Worm (Caenorhabditis elegans): ENCODE data around the gene Y97E10AR.6.

The Y97E10AR.6 gene

ce11 chrV:8050811-8051210 lies 37.1 kb upstream of the Y97E10AR.6 start, which contains the start of gene col-43:
Gene col-43 (minus strand): TSS chrV:8050911.
- TF ChIP-seq elt-3 (tag; optimal IDR thresholded peaks at IDR 0.05), result no peak
- TF ChIP-seq hlh-1 (tag; optimal IDR thresholded peaks at IDR 0.05), result no peak
- no peak for TF ChIP-seq elt-1 (tag; optimal IDR thresholded peaks at IDR 0.05; ENCODE audit: borderline replicate concordance, insufficient read depth)
- no peak for TF ChIP-seq zip-8 (tag; optimal IDR thresholded peaks at IDR 0.05)
- TF ChIP-seq lin-32 (GFP tag; optimal IDR thresholded peaks at IDR 0.05), result no peak
- TF ChIP-seq pha-4 (tag; optimal IDR thresholded peaks at IDR 0.05), result no peak
- TF ChIP-seq cnd-1 (tag; optimal IDR thresholded peaks at IDR 0.05), result no peak
- no peak for TF ChIP-seq bed-3 (GFP tag; optimal IDR thresholded peaks at IDR 0.05)
- TF ChIP-seq ztf-11 (tag; optimal IDR thresholded peaks at IDR 0.05), result no peak
- no peak for TF ChIP-seq mep-1 (tag; optimal IDR thresholded peaks at IDR 0.05)
- no peak for TF ChIP-seq mab-5 (tag; optimal IDR thresholded peaks at IDR 0.05)
- TF ChIP-seq ceh-39 (tag; optimal IDR thresholded peaks at IDR 0.05), result no peak

DNA sequence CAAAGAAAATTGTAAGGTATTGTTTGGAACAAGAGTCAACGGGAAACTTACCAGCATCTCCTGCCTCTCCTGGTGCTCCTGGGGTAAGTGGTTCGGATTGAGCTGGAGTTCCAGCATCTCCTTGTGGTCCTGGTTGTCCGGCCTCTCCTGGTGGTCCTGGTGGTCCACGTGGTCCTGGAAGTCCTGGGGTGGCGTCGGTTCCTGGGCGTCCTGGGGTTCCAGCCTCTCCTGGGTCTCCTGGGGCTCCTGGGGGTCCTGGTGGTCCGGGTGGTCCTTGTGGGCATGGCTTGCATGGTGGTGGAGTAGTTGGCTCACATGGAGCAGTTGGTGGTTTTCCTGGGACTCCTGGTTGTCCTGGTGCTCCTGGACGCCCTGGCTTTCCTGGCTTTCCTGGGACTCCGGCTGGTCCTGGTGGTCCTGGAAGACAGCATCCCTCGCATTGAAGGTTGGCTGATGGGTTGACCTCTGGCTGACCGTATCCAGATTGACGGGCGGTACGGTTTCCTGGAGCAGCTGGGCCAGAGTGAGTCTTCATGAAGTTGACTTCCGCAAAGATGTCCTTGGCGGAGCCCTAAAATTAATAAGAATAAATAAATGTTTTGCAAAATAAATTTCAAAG lies 36.4 kb upstream of the Y97E10AR.6 start:
- TF ChIP-seq ztf-11 (tag; optimal IDR thresholded peaks at IDR 0.05), result no peak
- TF ChIP-seq lsy-2 (tag; optimal IDR thresholded peaks at IDR 0.05), result no peak

ce11 chrV:8046706-8047105 lies 33.0 kb upstream of the Y97E10AR.6 start, which contains the start of gene ZC513.3:
Gene ZC513.3 (plus strand): TSS chrV:8047006.
- TF ChIP-seq ceh-83 (GFP tag; optimal IDR thresholded peaks at IDR 0.05) (no peak), nhr-12 (tag; optimal IDR thresholded peaks at IDR 0.05) (no peak), mab-5 (tag; optimal IDR thresholded peaks at IDR 0.05) (no peak), nhr-28 (tag; optimal IDR thresholded peaks at IDR 0.05) (no peak), flh-1 (GFP tag; optimal IDR thresholded peaks at IDR 0.05) (no peak), sem-2 (GFP tag; optimal IDR thresholded peaks at IDR 0.05) (no peak), bed-3 (GFP tag; optimal IDR thresholded peaks at IDR 0.05) (no peak), sptf-1 (tag; optimal IDR thresholded peaks at IDR 0.05) (no peak), M03D4.4 (tag; optimal IDR thresholded peaks at IDR 0.05) (no peak), tbx-8 (GFP tag; optimal IDR thresholded peaks at IDR 0.05) (no peak), ces-1 (GFP tag; optimal IDR thresholded peaks at IDR 0.05) (no peak), ceh-39 (tag; optimal IDR thresholded peaks at IDR 0.05) (no peak)

- no peak for TF ChIP-seq nhr-76 (tag; optimal IDR thresholded peaks at IDR 0.05)
- no peak for TF ChIP-seq cnd-1 (tag; optimal IDR thresholded peaks at IDR 0.05)
- no peak for TF ChIP-seq lin-32 (GFP tag; optimal IDR thresholded peaks at IDR 0.05)
- TF ChIP-seq ham-2 (GFP tag; optimal IDR thresholded peaks at IDR 0.05), result peak; percentile 51
- TF ChIP-seq lin-13 (tag; optimal IDR thresholded peaks at IDR 0.05), result no peak
- peak; percentile 54 for TF ChIP-seq elt-1 (tag; optimal IDR thresholded peaks at IDR 0.05; ENCODE audit: borderline replicate concordance, insufficient read depth)
- no peak for TF ChIP-seq drap-1 (GFP tag; optimal IDR thresholded peaks at IDR 0.05)
- peak; percentile 49 for TF ChIP-seq nhr-2 (tag; optimal IDR thresholded peaks at IDR 0.05)
- no peak for TF ChIP-seq hlh-1 (tag; optimal IDR thresholded peaks at IDR 0.05)
- TF ChIP-seq sem-2 (GFP tag; optimal IDR thresholded peaks at IDR 0.05), result no peak
- TF ChIP-seq unc-62 (GFP tag; optimal IDR thresholded peaks at IDR 0.05), result peak; percentile 49
- no peak for TF ChIP-seq ztf-11 (tag; optimal IDR thresholded peaks at IDR 0.05)
- TF ChIP-seq zip-8 (tag; optimal IDR thresholded peaks at IDR 0.05), result no peak
These were observed 31.2 kb upstream of the Y97E10AR.6 start for ce11 chrV:8044957-8045356.

DNA sequence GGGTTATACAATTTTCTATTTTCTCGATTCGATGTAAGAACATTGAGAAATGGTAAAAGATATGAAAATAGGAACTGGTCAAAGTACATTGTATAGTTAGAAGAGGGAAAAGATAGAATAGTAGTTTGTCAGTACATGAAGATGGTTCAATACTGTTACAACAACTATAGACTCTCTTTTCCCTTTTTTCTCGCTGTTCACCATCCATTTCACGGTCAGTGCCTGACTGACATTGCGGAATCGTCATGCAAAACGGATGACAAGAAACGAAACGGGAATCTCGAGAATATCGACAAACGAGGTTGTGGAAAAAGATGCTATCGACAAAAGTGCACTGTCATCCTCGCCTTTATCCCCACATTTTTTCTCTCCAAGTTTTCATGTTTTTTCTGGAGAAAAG lies 29.9 kb upstream of the Y97E10AR.6 start:
- TF ChIP-seq lin-13 (tag; optimal IDR thresholded peaks at IDR 0.05), result no peak
- peak; percentile 38 for TF ChIP-seq elt-1 (tag; optimal IDR thresholded peaks at IDR 0.05; ENCODE audit: borderline replicate concordance, insufficient read depth)

- TF ChIP-seq pha-4 (tag; optimal IDR thresholded peaks at IDR 0.05), result no peak
- TF ChIP-seq unc-120 (tag; optimal IDR thresholded peaks at IDR 0.05; ENCODE audit: poor library complexity, severe bottlenecking), result no peak
- TF ChIP-seq drap-1 (GFP tag; optimal IDR thresholded peaks at IDR 0.05), result no peak
- no peak for TF ChIP-seq unc-39 (tag; optimal IDR thresholded peaks at IDR 0.05)
- TF ChIP-seq nhr-237 (tag; optimal IDR thresholded peaks at IDR 0.05), result no peak
- no peak for TF ChIP-seq lin-32 (GFP tag; optimal IDR thresholded peaks at IDR 0.05)
These were observed 27.7 kb upstream of the Y97E10AR.6 start for ce11 chrV:8041336-8041868.
